Worm (Caenorhabditis elegans) whole organism, late embryonic: ENCODE measurements around the gene cutl-28.

Experiments used
- C38D4.7 ChIP-seq: fragments of 200-800 bp; sonication (Bioruptor generic); optimal IDR thresholded peaks from 2 replicates; lab custom pipeline; 2018; ENCODE audit warnings: mild to moderate bottlenecking, missing genetic modification characterization, moderate library complexity, missing compliant biosample characterization
- K09A11.1 ChIP-seq: sonication (generic microtip); optimal IDR thresholded peaks from 2 replicates; lab custom pipeline; 2017; ENCODE audit warnings: antibody characterized with exemption, mild to moderate bottlenecking, missing genetic modification characterization, missing compliant biosample characterization; ENCODE audit not compliant: insufficient read depth
- ceh-14 ChIP-seq: sonication (generic microtip); optimal IDR thresholded peaks from 2 replicates; lab custom pipeline; 2016; ENCODE audit warnings: missing genotype, missing genetic modification characterization, missing compliant biosample characterization
- ceh-19 ChIP-seq: fragments of 200-800 bp; sonication (Bioruptor generic); optimal IDR thresholded peaks from 2 replicates; lab custom pipeline; 2018; ENCODE audit warnings: mild to moderate bottlenecking, missing genetic modification characterization, missing compliant biosample characterization
- ceh-22 ChIP-seq: sonication (generic microtip); optimal IDR thresholded peaks from 2 replicates; lab custom pipeline; 2017; ENCODE audit warnings: missing biosample characterization, missing genetic modification characterization
- ceh-24 ChIP-seq: sonication (generic microtip); optimal IDR thresholded peaks from 2 replicates; lab custom pipeline; 2016; ENCODE audit warnings: mild to moderate bottlenecking, missing genetic modification characterization, missing compliant biosample characterization
- ceh-30 ChIP-seq: fragments of 150-350 bp; optimal IDR thresholded peaks from 2 replicates; lab custom pipeline; 2014; ENCODE audit warnings: missing biosample characterization, missing genetic modification characterization
- ceh-34 ChIP-seq: sonication (generic microtip); optimal IDR thresholded peaks from 2 replicates; lab custom pipeline; 2016; ENCODE audit warnings: mild to moderate bottlenecking, missing genetic modification characterization, missing compliant biosample characterization
- ceh-45 ChIP-seq: fragments of 200-800 bp; sonication (Bioruptor generic); IDR thresholded peaks from 2 replicates; pipeline ENCODE4 v1.3.6; 2022; ENCODE audit warnings: missing genetic modification reagents, missing genetic modification characterization, missing compliant biosample characterization
- che-1 ChIP-seq: sonication (generic microtip); optimal IDR thresholded peaks from 2 replicates; lab custom pipeline; 2016; ENCODE audit warnings: mild to moderate bottlenecking, missing genetic modification characterization, missing compliant biosample characterization
- dmd-4 ChIP-seq: sonication (generic microtip); optimal IDR thresholded peaks from 2 replicates; lab custom pipeline; 2016; ENCODE audit warnings: borderline replicate concordance, missing genetic modification characterization, missing compliant biosample characterization
- elt-4 ChIP-seq: sonication (generic microtip); optimal IDR thresholded peaks from 2 replicates; lab custom pipeline; 2016; ENCODE audit warnings: missing genetic modification characterization, missing compliant biosample characterization
- fax-1 ChIP-seq: sonication (generic microtip); optimal IDR thresholded peaks from 2 replicates; lab custom pipeline; 2016; ENCODE audit warnings: missing genotype, missing genetic modification characterization, missing compliant biosample characterization
- fkh-10 ChIP-seq: fragments of 150-350 bp; optimal IDR thresholded peaks from 2 replicates; lab custom pipeline; 2014; ENCODE audit warnings: missing biosample characterization, missing genetic modification reagents, missing genetic modification characterization
- fkh-6 ChIP-seq: sonication (generic microtip); optimal IDR thresholded peaks from 2 replicates; lab custom pipeline; 2016; ENCODE audit warnings: missing genetic modification characterization, missing compliant biosample characterization
- gmeb-2 ChIP-seq: sonication (generic microtip); optimal IDR thresholded peaks from 2 replicates; lab custom pipeline; 2016; ENCODE audit warnings: missing genetic modification characterization, inconsistent platforms, missing compliant biosample characterization
- hlh-13 ChIP-seq: fragments of 200-800 bp; sonication (Bioruptor generic); optimal IDR thresholded peaks from 2 replicates; lab custom pipeline; 2018; ENCODE audit warnings: mild to moderate bottlenecking, missing genetic modification characterization, missing compliant biosample characterization
- hlh-15 ChIP-seq: sonication (generic microtip); optimal IDR thresholded peaks from 2 replicates; lab custom pipeline; 2016; ENCODE audit warnings: missing genetic modification characterization, missing compliant biosample characterization
- hlh-30 ChIP-seq: sonication (generic microtip); optimal IDR thresholded peaks from 2 replicates; lab custom pipeline; 2017; ENCODE audit warnings: antibody characterized with exemption, missing genetic modification characterization, missing compliant biosample characterization; ENCODE audit not compliant: insufficient read depth
- lim-6 ChIP-seq: sonication (generic microtip); optimal IDR thresholded peaks from 2 replicates; lab custom pipeline; 2016; ENCODE audit warnings: missing genetic modification characterization, missing compliant biosample characterization
- madf-2 ChIP-seq: sonication (generic microtip); optimal IDR thresholded peaks from 2 replicates; lab custom pipeline; 2017; ENCODE audit warnings: missing genetic modification characterization, missing compliant biosample characterization
- nfya-1 ChIP-seq: sonication (generic microtip); optimal IDR thresholded peaks from 2 replicates; lab custom pipeline; 2017; ENCODE audit warnings: missing genetic modification characterization, mild to moderate bottlenecking, missing compliant biosample characterization, antibody characterized with exemption, moderate library complexity
- nhr-232 ChIP-seq: sonication (generic microtip); optimal IDR thresholded peaks from 2 replicates; lab custom pipeline; 2016; ENCODE audit warnings: missing genetic modification characterization, missing compliant biosample characterization
- npax-4 ChIP-seq: sonication (generic microtip); optimal IDR thresholded peaks from 2 replicates; lab custom pipeline; 2016; ENCODE audit warnings: missing genetic modification characterization, missing compliant biosample characterization
- pha-2 ChIP-seq: sonication (generic microtip); optimal IDR thresholded peaks from 2 replicates; lab custom pipeline; 2017; ENCODE audit warnings: mild to moderate bottlenecking, missing genetic modification characterization, missing compliant biosample characterization
- pros-1 ChIP-seq: fragments of 150-350 bp; optimal IDR thresholded peaks from 2 replicates; lab custom pipeline; 2014; ENCODE audit warnings: missing biosample characterization, missing genetic modification reagents, missing genetic modification characterization
- rnt-1 ChIP-seq: sonication (generic microtip); optimal IDR thresholded peaks from 2 replicates; lab custom pipeline; 2016; ENCODE audit warnings: missing genetic modification characterization, missing compliant biosample characterization
- sox-2 ChIP-seq: fragments of 200-800 bp; sonication (Bioruptor generic); IDR thresholded peaks from 2 replicates; pipeline ENCODE4 v1.3.6; 2022; ENCODE audit warnings: missing genetic modification reagents, missing genetic modification characterization, missing compliant biosample characterization
- sox-4 ChIP-seq: sonication (generic microtip); optimal IDR thresholded peaks from 2 replicates; lab custom pipeline; 2017; ENCODE audit warnings: mild to moderate bottlenecking, missing genetic modification characterization, inconsistent platforms, missing compliant biosample characterization
- syd-9 ChIP-seq: sonication (generic microtip); optimal IDR thresholded peaks from 2 replicates; lab custom pipeline; 2016; ENCODE audit warnings: mild to moderate bottlenecking, missing genetic modification characterization, moderate library complexity, missing compliant biosample characterization
- tbx-2 ChIP-seq: sonication (generic microtip); optimal IDR thresholded peaks from 2 replicates; lab custom pipeline; 2016; ENCODE audit warnings: missing genetic modification characterization, missing compliant biosample characterization
- tbx-7 ChIP-seq: sonication (generic microtip); optimal IDR thresholded peaks from 2 replicates; lab custom pipeline; 2016; ENCODE audit warnings: missing genotype, missing genetic modification characterization, missing compliant biosample characterization
- unc-3 ChIP-seq, 2 experiments: fragments of 200-800 bp in 1 of 2; sonication (Bioruptor generic) in 1 of 2; sonication (generic microtip) in 1 of 2; conservative IDR thresholded peaks in 1 of 2; optimal IDR thresholded peaks in 1 of 2; 2 replicates each; pipeline versions ENCODE4 v1.3.6 to Lab custom; 2016 to 2022; ENCODE audit warnings: missing compliant biosample characterization in 2 of 2, missing genetic modification characterization in 2 of 2, missing genetic modification reagents in 1 of 2
- unc-42 ChIP-seq: sonication (generic microtip); optimal IDR thresholded peaks from 2 replicates; lab custom pipeline; 2016; ENCODE audit warnings: missing genotype, missing genetic modification characterization, missing compliant biosample characterization
- unc-55 ChIP-seq: sonication (generic microtip); optimal IDR thresholded peaks from 2 replicates; lab custom pipeline; 2017; ENCODE audit warnings: missing biosample characterization, missing genetic modification reagents, missing genetic modification characterization
- ztf-16 ChIP-seq: sonication (generic microtip); optimal IDR thresholded peaks from 2 replicates; lab custom pipeline; 2017; ENCODE audit warnings: missing genetic modification characterization, missing compliant biosample characterization

cutl-28 gene

ce11 chrIV:707635-708034 lies 23.3 kb downstream of the cutl-28 start, which contains the start of gene cutl-26:
Gene cutl-26 (minus strand): TSS chrIV:707735.
- TF ChIP-seq gmeb-2 (no peak), hlh-30 (tag; lab: Kevin White, UChicago) (no peak), fkh-10 (GFP tag; lab: Kevin White, UChicago) (no peak), npax-4 (tag; lab: Kevin White, UChicago) (no peak), nhr-232 (tag; lab: Kevin White, UChicago) (no peak), fkh-6 (tag; lab: Kevin White, UChicago) (no peak), tbx-2 (tag; lab: Kevin White, UChicago) (no peak), che-1 (tag; lab: Kevin White, UChicago) (no peak), ceh-22 (no peak), dmd-4 (tag; lab: Kevin White, UChicago) (no peak), syd-9 (tag; lab: Kevin White, UChicago) (no peak), hlh-13 (GFP tag; lab: Kevin White, UChicago) (no peak), unc-42 (tag; lab: Kevin White, UChicago) (no peak), fax-1 (tag; lab: Kevin White, UChicago) (no peak), madf-2 (tag; lab: Kevin White, UChicago) (no peak), ceh-34 (tag; lab: Kevin White, UChicago) (no peak), unc-55 (GFP tag; lab: Kevin White, UChicago) (no peak)

ce11 chrIV:715433-715832 lies 31.1 kb downstream of the cutl-28 start:
- TF ChIP-seq madf-2 (tag; lab: Kevin White, UChicago) (no peak), unc-42 (tag; lab: Kevin White, UChicago) (peak; percentile 67)

DNA sequence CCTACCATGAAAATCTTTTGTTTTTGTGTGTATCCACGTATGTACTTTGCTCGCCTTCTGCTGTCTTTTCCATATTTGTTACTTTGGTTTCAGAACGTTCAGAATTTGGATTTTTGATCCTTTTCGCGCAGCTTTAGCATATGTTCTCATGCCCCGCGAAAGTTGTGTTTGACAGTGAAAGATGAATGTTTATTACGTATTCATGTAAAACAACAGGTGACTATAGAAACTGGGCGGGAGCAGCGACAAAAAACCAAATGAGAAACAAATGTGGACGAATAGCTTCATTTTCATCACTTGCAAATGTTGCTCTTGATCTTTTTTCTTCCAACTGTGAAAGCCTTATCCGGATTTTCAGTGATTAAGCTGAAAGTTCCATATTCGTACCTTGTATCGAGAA lies 32.0 kb downstream of the cutl-28 start, which contains the start of gene clec-164:
TSS of gene clec-164 (plus strand) at position 301 of the 400 bp plus-strand sequence.
- TF ChIP-seq fkh-10 (GFP tag; lab: Kevin White, UChicago): no peak
- no peak for TF ChIP-seq fkh-6 (tag; lab: Kevin White, UChicago)
- no peak for TF ChIP-seq sox-2 (GFP tag; lab: Robert Waterston, UW)
- no peak for TF ChIP-seq rnt-1 (tag; lab: Kevin White, UChicago)
- TF ChIP-seq C38D4.7: no peak
- no peak for TF ChIP-seq pha-2 (tag; lab: Kevin White, UChicago)
- no peak for TF ChIP-seq elt-4
- TF ChIP-seq ceh-22: no peak
- TF ChIP-seq pros-1: no peak
- no peak for TF ChIP-seq ceh-30 (tag; lab: Kevin White, UChicago)
- TF ChIP-seq ceh-19 (GFP tag; lab: Kevin White, UChicago): no peak
- TF ChIP-seq ceh-24 (tag; lab: Kevin White, UChicago): no peak
- TF ChIP-seq K09A11.1 (tag; lab: Kevin White, UChicago): no peak
- TF ChIP-seq unc-3 (GFP tag; conservative IDR thresholded peaks at IDR 0.05; lab: Robert Waterston, UW): no peak
- TF ChIP-seq unc-3 (tag; optimal IDR thresholded peaks at IDR 0.05; lab: Kevin White, UChicago): no peak
- no peak for TF ChIP-seq gmeb-2
- TF ChIP-seq tbx-2 (tag; lab: Kevin White, UChicago): no peak
- no peak for TF ChIP-seq hlh-15
- TF ChIP-seq, all 69 proteins: peak for 0

DNA sequence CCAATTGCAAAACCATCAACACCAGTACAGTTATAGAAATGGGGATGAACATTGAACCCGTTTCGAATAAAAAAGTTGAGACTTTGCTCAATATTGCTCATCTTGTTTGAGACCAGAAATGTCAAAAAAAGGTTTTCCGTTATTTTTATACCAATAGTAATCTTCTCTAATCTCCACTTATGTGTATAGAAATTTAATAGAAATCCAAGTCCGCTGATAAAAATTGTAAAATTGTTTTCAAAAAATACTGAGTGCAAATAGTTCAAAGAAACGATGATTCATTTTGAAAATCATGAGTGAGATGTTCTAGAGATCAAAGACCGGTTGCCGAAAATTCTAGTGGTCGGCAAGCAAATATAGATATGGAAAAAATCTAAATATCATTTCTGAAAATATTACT lies 35.1 kb downstream of the cutl-28 start, which contains the start of gene Y55F3C.10:
TSS of gene Y55F3C.10 (minus strand) at position 101 of the 400 bp plus-strand sequence.
- TF ChIP-seq hlh-13 (GFP tag; lab: Kevin White, UChicago): no peak
- no peak for TF ChIP-seq nfya-1 (tag; lab: Kevin White, UChicago)
- TF ChIP-seq ceh-45: no peak
- no peak for TF ChIP-seq lim-6 (tag; lab: Kevin White, UChicago)
- TF ChIP-seq tbx-7 (tag; lab: Kevin White, UChicago): no peak
- no peak for TF ChIP-seq ztf-16
- TF ChIP-seq sox-4 (tag; lab: Kevin White, UChicago): no peak
- no peak for TF ChIP-seq ceh-14 (tag; lab: Kevin White, UChicago)
